Worm (Caenorhabditis elegans) whole organism, young adult: ENCODE measurements around the gene mboa-6.
A peak's percentile ranks its signal among the peaks of the same experiment; 100 is the strongest.

ENCODE experiments used
- B0019.2 ChIP-seq: fragments of 200-800 bp; sonication (Bioruptor generic); conservative IDR thresholded peaks from 2 replicates; pipeline ENCODE4 v1.3.6; 2022; ENCODE audit warnings: missing genetic modification reagents, missing genetic modification characterization, missing compliant biosample characterization
- B0261.1 ChIP-seq: sonication (generic microtip); optimal IDR thresholded peaks from 2 replicates; lab custom pipeline; 2016; ENCODE audit warnings: mild to moderate bottlenecking, missing genetic modification characterization, moderate library complexity, missing compliant biosample characterization
- F23B12.7 ChIP-seq: sonication (generic microtip); optimal IDR thresholded peaks from 2 replicates; lab custom pipeline; 2017; ENCODE audit warnings: missing genetic modification characterization, mild to moderate bottlenecking, missing compliant biosample characterization, antibody characterized with exemption, moderate library complexity; ENCODE audit not compliant: insufficient read depth
- F33H1.4 ChIP-seq: fragments of 200-800 bp; sonication (Bioruptor generic); IDR thresholded peaks from 2 replicates; pipeline ENCODE4 v1.3.6; 2022; ENCODE audit warnings: missing genetic modification reagents, missing genetic modification characterization, missing compliant biosample characterization
- F49E8.2 ChIP-seq: sonication (generic microtip); optimal IDR thresholded peaks from 3 replicates; lab custom pipeline; 2017; ENCODE audit warnings: missing genetic modification characterization, mild to moderate bottlenecking, missing compliant biosample characterization, antibody characterized with exemption, moderate library complexity; ENCODE audit not compliant: insufficient read depth
- F52B5.7 ChIP-seq: sonication (generic microtip); optimal IDR thresholded peaks from 2 replicates; lab custom pipeline; 2016; ENCODE audit warnings: mild to moderate bottlenecking, missing genetic modification characterization, missing compliant biosample characterization
- F57A8.1 ChIP-seq: fragments of 200-800 bp; sonication (Bioruptor generic); optimal IDR thresholded peaks from 2 replicates; lab custom pipeline; 2018; ENCODE audit warnings: mild to moderate bottlenecking, missing genetic modification characterization, moderate library complexity, missing compliant biosample characterization
- F57C9.4 ChIP-seq: sonication (generic microtip); optimal IDR thresholded peaks from 2 replicates; lab custom pipeline; 2017; ENCODE audit warnings: mild to moderate bottlenecking, missing genetic modification characterization, missing compliant biosample characterization
- K12H6.12 ChIP-seq: fragments of 200-800 bp; sonication (Bioruptor generic); optimal IDR thresholded peaks from 2 replicates; lab custom pipeline; 2018; ENCODE audit warnings: mild to moderate bottlenecking, missing genetic modification characterization, missing compliant biosample characterization
- T26A5.8 ChIP-seq: sonication (generic microtip); optimal IDR thresholded peaks from 2 replicates; lab custom pipeline; 2016; ENCODE audit warnings: missing genetic modification characterization, missing compliant biosample characterization
- ama-1 ChIP-seq, 3 experiments: fragments of 150-350 bp in 1 of 3; sonication (generic microtip) in 2 of 3; optimal IDR thresholded peaks; 2 replicates each; lab custom pipeline; 2014 to 2018; ENCODE audit warnings: missing biosample characterization in 2 of 3, missing genetic modification characterization in 2 of 3, missing genetic modification reagents in 2 of 3
- atf-7 ChIP-seq: sonication (generic microtip); optimal IDR thresholded peaks from 2 replicates; lab custom pipeline; 2017; ENCODE audit warnings: mild to moderate bottlenecking, missing genetic modification characterization, missing compliant biosample characterization
- athp-1 ChIP-seq: sonication (generic microtip); optimal IDR thresholded peaks from 2 replicates; lab custom pipeline; 2017; ENCODE audit warnings: mild to moderate bottlenecking, missing genetic modification characterization, missing compliant biosample characterization
- attf-3 ChIP-seq: fragments of 200-800 bp; sonication (Bioruptor generic); conservative IDR thresholded peaks from 2 replicates; pipeline ENCODE4 v1.3.6; 2022; ENCODE audit warnings: missing genetic modification reagents, missing genetic modification characterization, missing compliant biosample characterization
- cebp-2 ChIP-seq: fragments of 200-800 bp; sonication (Bioruptor generic); IDR thresholded peaks from 2 replicates; pipeline ENCODE4 v1.3.6; 2022; ENCODE audit warnings: missing genetic modification characterization, missing compliant biosample characterization
- ceh-100 ChIP-seq: fragments of 200-800 bp; sonication (Bioruptor generic); IDR thresholded peaks from 2 replicates; pipeline ENCODE4 v1.3.6; 2022; ENCODE audit warnings: missing genetic modification reagents, missing genetic modification characterization, missing compliant biosample characterization
- die-1 ChIP-seq: sonication (generic microtip); optimal IDR thresholded peaks from 2 replicates; lab custom pipeline; 2016; ENCODE audit warnings: missing genotype, mild to moderate bottlenecking, missing genetic modification characterization, missing compliant biosample characterization
- dpff-1 ChIP-seq: sonication (generic microtip); optimal IDR thresholded peaks from 2 replicates; lab custom pipeline; 2017; ENCODE audit warnings: mild to moderate bottlenecking, missing genetic modification characterization, missing compliant biosample characterization
- efl-1 ChIP-seq: fragments of 150-350 bp; optimal IDR thresholded peaks from 2 replicates; lab custom pipeline; 2014; ENCODE audit warnings: missing biosample characterization, missing genetic modification reagents, missing genetic modification characterization
- egl-18 ChIP-seq: fragments of 200-800 bp; sonication (Bioruptor generic); IDR thresholded peaks from 2 replicates; pipeline ENCODE4 v1.3.6; 2022; ENCODE audit warnings: missing genetic modification reagents, missing genetic modification characterization, missing compliant biosample characterization
- egrh-3 ChIP-seq: fragments of 200-800 bp; sonication (Bioruptor generic); IDR thresholded peaks from 2 replicates; pipeline ENCODE4 v1.3.6; 2022; ENCODE audit warnings: missing genetic modification reagents, missing genetic modification characterization, missing compliant biosample characterization
- ets-4 ChIP-seq: fragments of 200-800 bp; sonication (Bioruptor generic); optimal IDR thresholded peaks from 2 replicates; lab custom pipeline; 2018; ENCODE audit warnings: mild to moderate bottlenecking, missing genetic modification characterization, missing compliant biosample characterization
- gei-17 ChIP-seq: fragments of 200-800 bp; sonication (Bioruptor generic); optimal IDR thresholded peaks from 2 replicates; lab custom pipeline; 2018; ENCODE audit warnings: mild to moderate bottlenecking, missing genetic modification characterization, missing compliant biosample characterization
- him-1 ChIP-seq: sonication (generic microtip); optimal IDR thresholded peaks from 2 replicates; lab custom pipeline; 2016; ENCODE audit warnings: missing genotype, missing genetic modification reagents, missing genetic modification characterization, missing compliant biosample characterization
- hlh-12 ChIP-seq: sonication (generic microtip); optimal IDR thresholded peaks from 2 replicates; lab custom pipeline; 2016; ENCODE audit warnings: missing genetic modification characterization, missing compliant biosample characterization
- hmg-1.2 ChIP-seq: fragments of 200-800 bp; sonication (Bioruptor generic); IDR thresholded peaks from 2 replicates; pipeline ENCODE4 v1.3.6; 2022; ENCODE audit warnings: missing genetic modification reagents, missing genetic modification characterization, missing compliant biosample characterization
- hsf-1 ChIP-seq: fragments of 200-800 bp; sonication (Bioruptor generic); IDR thresholded peaks from 2 replicates; pipeline ENCODE4 v1.3.6; 2022; ENCODE audit warnings: missing genetic modification reagents, missing genetic modification characterization, missing compliant biosample characterization
- lag-1 ChIP-seq: fragments of 200-800 bp; sonication (Bioruptor generic); IDR thresholded peaks from 2 replicates; pipeline ENCODE4 v1.3.6; 2022; ENCODE audit warnings: missing genetic modification reagents, missing genetic modification characterization, missing compliant biosample characterization
- let-607 ChIP-seq, 2 experiments: fragments of 200-800 bp in 1 of 2; sonication (Bioruptor generic) in 1 of 2; sonication (generic microtip) in 1 of 2; optimal IDR thresholded peaks; 2 replicates each; lab custom pipeline; 2016 to 2018; ENCODE audit warnings: mild to moderate bottlenecking in 2 of 2, missing compliant biosample characterization in 2 of 2, missing genetic modification characterization in 2 of 2, moderate library complexity in 2 of 2, missing genotype in 1 of 2
- lin-35 ChIP-seq, 3 experiments: fragments of 150-350 bp in 2 of 3; sonication (generic microtip) in 1 of 3; optimal IDR thresholded peaks; 2 replicates each; lab custom pipeline; 2014 to 2018; ENCODE audit warnings: missing biosample characterization in 3 of 3, missing genetic modification characterization in 3 of 3, missing genetic modification reagents in 3 of 3
- lsy-27 ChIP-seq: sonication (generic microtip); optimal IDR thresholded peaks from 2 replicates; lab custom pipeline; 2017; ENCODE audit warnings: missing genetic modification characterization, mild to moderate bottlenecking, missing compliant biosample characterization, antibody characterized with exemption, missing genotype, borderline replicate concordance; ENCODE audit not compliant: insufficient read depth
- madf-6 ChIP-seq: fragments of 200-800 bp; sonication (Bioruptor generic); IDR thresholded peaks from 2 replicates; pipeline ENCODE4 v1.3.6; 2022; ENCODE audit warnings: missing genetic modification reagents, missing genetic modification characterization, missing compliant biosample characterization
- mel-28 ChIP-seq: sonication (generic microtip); optimal IDR thresholded peaks from 2 replicates; lab custom pipeline; 2016; ENCODE audit warnings: borderline replicate concordance, mild to moderate bottlenecking, missing genetic modification characterization, missing compliant biosample characterization
- mxl-1 ChIP-seq: sonication (generic microtip); optimal IDR thresholded peaks from 2 replicates; lab custom pipeline; 2016; ENCODE audit warnings: missing genetic modification characterization, missing compliant biosample characterization
- nfyb-1 ChIP-seq: fragments of 200-800 bp; sonication (Bioruptor generic); IDR thresholded peaks from 2 replicates; pipeline ENCODE4 v1.3.6; 2022; ENCODE audit warnings: missing genetic modification reagents, missing genetic modification characterization, missing compliant biosample characterization
- nhr-179 ChIP-seq: sonication (generic microtip); optimal IDR thresholded peaks from 2 replicates; lab custom pipeline; 2016; ENCODE audit warnings: mild to moderate bottlenecking, missing genetic modification characterization, missing compliant biosample characterization
- nhr-80 ChIP-seq: sonication (generic microtip); optimal IDR thresholded peaks from 2 replicates; lab custom pipeline; 2016; ENCODE audit warnings: missing genetic modification characterization, missing compliant biosample characterization
- pbrm-1 ChIP-seq: fragments of 200-800 bp; sonication (Bioruptor generic); IDR thresholded peaks from 2 replicates; pipeline ENCODE4 v1.3.6; 2022; ENCODE audit warnings: missing genetic modification reagents, missing genetic modification characterization, missing compliant biosample characterization
- repo-1 ChIP-seq: sonication (generic microtip); optimal IDR thresholded peaks from 2 replicates; lab custom pipeline; 2017; ENCODE audit warnings: mild to moderate bottlenecking, missing genetic modification characterization, missing compliant biosample characterization
- sdz-38 ChIP-seq: sonication (generic microtip); optimal IDR thresholded peaks from 2 replicates; lab custom pipeline; 2016; ENCODE audit warnings: missing genotype, missing genetic modification characterization, missing compliant biosample characterization
- somi-1 ChIP-seq: fragments of 200-800 bp; sonication (Bioruptor generic); optimal IDR thresholded peaks from 2 replicates; lab custom pipeline; 2018; ENCODE audit warnings: mild to moderate bottlenecking, missing genetic modification characterization, missing compliant biosample characterization
- tbp1 ChIP-seq: fragments of 200-800 bp; sonication (Bioruptor generic); optimal IDR thresholded peaks from 2 replicates; lab custom pipeline; 2018; ENCODE audit warnings: mild to moderate bottlenecking, missing genetic modification characterization, missing compliant biosample characterization
- tlf-1 ChIP-seq: fragments of 200-800 bp; sonication (Bioruptor generic); optimal IDR thresholded peaks from 2 replicates; lab custom pipeline; 2018; ENCODE audit warnings: mild to moderate bottlenecking, missing genetic modification characterization, missing compliant biosample characterization
- unc-62 ChIP-seq: fragments of 150-350 bp; optimal IDR thresholded peaks from 2 replicates; lab custom pipeline; 2014; ENCODE audit warnings: missing biosample characterization, missing genetic modification reagents, missing genetic modification characterization
- xnd-1 ChIP-seq: sonication (generic microtip); optimal IDR thresholded peaks from 2 replicates; lab custom pipeline; 2016; ENCODE audit warnings: missing genotype, missing genetic modification reagents, missing genetic modification characterization, missing compliant biosample characterization
- zfh-2 ChIP-seq: fragments of 200-800 bp; sonication (Bioruptor generic); conservative IDR thresholded peaks from 2 replicates; pipeline ENCODE4 v1.3.6; 2022; ENCODE audit warnings: missing genetic modification reagents, missing genetic modification characterization, missing compliant biosample characterization
- ztf-18 ChIP-seq: sonication (generic microtip); optimal IDR thresholded peaks from 2 replicates; lab custom pipeline; 2016; ENCODE audit warnings: missing genotype, mild to moderate bottlenecking, missing genetic modification characterization, missing compliant biosample characterization
- ztf-3 ChIP-seq: fragments of 200-800 bp; sonication (Bioruptor generic); optimal IDR thresholded peaks from 2 replicates; lab custom pipeline; 2018; ENCODE audit warnings: mild to moderate bottlenecking, missing genetic modification characterization, missing compliant biosample characterization
- ztf-6 ChIP-seq: fragments of 200-800 bp; sonication (Bioruptor generic); IDR thresholded peaks from 2 replicates; pipeline ENCODE4 v1.3.6; 2022; ENCODE audit warnings: missing genetic modification reagents, missing genetic modification characterization, missing compliant biosample characterization

mboa-6 gene

ce11 chrIII:1925048-1925537, 36.7 kb downstream of the mboa-6 start (continued):
- TF ChIP-seq efl-1 (GFP tag; lab: Kevin White, UChicago): no peak
- no peak for TF ChIP-seq ama-1 (optimal IDR thresholded peaks at IDR 0.05; lab: Kevin White, UChicago)
- no peak for TF ChIP-seq ama-1 (GFP tag; optimal IDR thresholded peaks at IDR 0.05; lab: Kevin White, UChicago)
- TF ChIP-seq B0019.2 (GFP tag; lab: Robert Waterston, UW): no peak
- peak; percentile 45 for TF ChIP-seq unc-62 (GFP tag; lab: Kevin White, UChicago)
- TF ChIP-seq attf-3 (GFP tag; lab: Robert Waterston, UW): no peak
- no peak for TF ChIP-seq hsf-1 (GFP tag; lab: Robert Waterston, UW)
- TF ChIP-seq atf-7 (tag; lab: Kevin White, UChicago): peak; percentile 97
- no peak for TF ChIP-seq sdz-38 (tag; lab: Kevin White, UChicago)
- no peak for TF ChIP-seq F23B12.7 (tag; lab: Kevin White, UChicago)
- TF ChIP-seq ztf-18 (tag; lab: Kevin White, UChicago): peak; percentile 61
- peak; percentile 94 for TF ChIP-seq ztf-3 (GFP tag; lab: Kevin White, UChicago)
- TF ChIP-seq lsy-27 (tag; lab: Kevin White, UChicago): no peak
- no peak for TF ChIP-seq dpff-1 (tag; lab: Kevin White, UChicago)
- peak; percentile 79 for TF ChIP-seq hmg-1.2 (GFP tag; lab: Robert Waterston, UW)
- peak; percentile 100 for TF ChIP-seq nhr-80 (tag; lab: Kevin White, UChicago)
- TF ChIP-seq cebp-2 (GFP tag; lab: Robert Waterston, UW): no peak
- TF ChIP-seq die-1 (tag; lab: Kevin White, UChicago): peak; percentile 79
- peak; percentile 75 for TF ChIP-seq pbrm-1 (GFP tag; lab: Robert Waterston, UW)
- peak; percentile 93 for TF ChIP-seq K12H6.12 (tag; lab: Kevin White, UChicago)
- TF ChIP-seq zfh-2 (GFP tag; lab: Robert Waterston, UW): peak; percentile 97
- no peak for TF ChIP-seq mxl-1 (tag; lab: Kevin White, UChicago)
- TF ChIP-seq F49E8.2 (tag; lab: Kevin White, UChicago): no peak
- TF ChIP-seq T26A5.8 (tag; lab: Kevin White, UChicago): no peak
- no peak for TF ChIP-seq hlh-12
- TF ChIP-seq tbp1 (GFP tag; lab: Kevin White, UChicago): peak; percentile 62
- TF ChIP-seq ceh-100 (GFP tag; lab: Robert Waterston, UW): no peak
- no peak for TF ChIP-seq F57A8.1 (GFP tag; lab: Kevin White, UChicago)
- no peak for TF ChIP-seq F33H1.4 (GFP tag; lab: Robert Waterston, UW)
- TF ChIP-seq egrh-3 (GFP tag; lab: Robert Waterston, UW): peak; percentile 61
- peak in 1 of 3 experiments; percentile 86 for TF ChIP-seq lin-35 (GFP tag; optimal IDR thresholded peaks at IDR 0.05; lab: Kevin White, UChicago)
- peak; percentile 94 for TF ChIP-seq nfyb-1
- peak; percentile 37 for TF ChIP-seq F52B5.7 (tag; lab: Kevin White, UChicago)
- no peak for TF ChIP-seq mel-28 (tag; lab: Kevin White, UChicago)
- peak; percentile 99 for TF ChIP-seq somi-1 (GFP tag; lab: Kevin White, UChicago)
- TF ChIP-seq repo-1 (tag; lab: Kevin White, UChicago): peak; percentile 71
- peak; percentile 67 for TF ChIP-seq athp-1 (tag; lab: Kevin White, UChicago)
- peak; percentile 84 for TF ChIP-seq gei-17 (GFP tag; lab: Kevin White, UChicago)
- peak; percentile 80; the same call in 1 of the 2 replicates for TF ChIP-seq lag-1 (GFP tag; lab: Robert Waterston, UW)
- no peak for TF ChIP-seq egl-18 (GFP tag; lab: Robert Waterston, UW)
- no peak for TF ChIP-seq xnd-1 (tag; lab: Kevin White, UChicago)
- TF ChIP-seq him-1 (tag; lab: Kevin White, UChicago): no peak
- no peak for TF ChIP-seq madf-6 (GFP tag; lab: Robert Waterston, UW)
- peak; percentile 69 to 89 for TF ChIP-seq let-607 (tag; optimal IDR thresholded peaks at IDR 0.05; lab: Kevin White, UChicago)
- TF ChIP-seq ztf-6 (GFP tag; lab: Robert Waterston, UW): no peak
- no peak for TF ChIP-seq nhr-179 (tag; lab: Kevin White, UChicago)
- no peak for TF ChIP-seq B0261.1 (tag; lab: Kevin White, UChicago)
- TF ChIP-seq tlf-1 (GFP tag; lab: Kevin White, UChicago): peak; percentile 91
- TF ChIP-seq ets-4: peak; percentile 87
- TF ChIP-seq F57C9.4: no peak
